Worm (Caenorhabditis elegans) whole organism, L2 larva: Measurements from ENCODE around the gene R11E3.2.

Experiments
- ama-1 ChIP-seq: fragments of 150-350 bp; optimal IDR thresholded peaks from 2 replicates; lab custom pipeline; 2018; ENCODE audit warnings: inconsistent platforms
- blmp-1 ChIP-seq: sonication (generic microtip); optimal IDR thresholded peaks from 2 replicates; lab custom pipeline; 2017; ENCODE audit warnings: missing genetic modification characterization, mild to moderate bottlenecking, missing compliant biosample characterization, antibody characterized with exemption, moderate library complexity; ENCODE audit not compliant: insufficient read depth
- lsy-2 ChIP-seq, 2 experiments: fragments of 150-350 bp in 1 of 2; sonication (generic microtip) in 1 of 2; optimal IDR thresholded peaks; 2 replicates each; lab custom pipeline; 2014 to 2017; ENCODE audit warnings: missing biosample characterization in 2 of 2, missing genetic modification characterization in 2 of 2
- nhr-11 ChIP-seq: fragments of 150-350 bp; optimal IDR thresholded peaks from 2 replicates; lab custom pipeline; 2014; ENCODE audit warnings: missing biosample characterization, missing genetic modification characterization
- nhr-25 ChIP-seq: fragments of 150-350 bp; sonication (generic microtip); optimal IDR thresholded peaks from 3 replicates; lab custom pipeline; 2014; ENCODE audit warnings: missing biosample characterization, missing genetic modification characterization
- sma-9 ChIP-seq, 2 experiments: fragments of 150-350 bp in 1 of 2; sonication (generic microtip) in 1 of 2; optimal IDR thresholded peaks; 2 replicates each; lab custom pipeline; 2014 to 2016; ENCODE audit warnings: missing genetic modification characterization in 2 of 2, mild to moderate bottlenecking in 1 of 2, missing biosample characterization in 1 of 2, missing compliant biosample characterization in 1 of 2, missing genetic modification reagents in 1 of 2, moderate library complexity in 1 of 2
- zag-1 ChIP-seq: fragments of 150-350 bp; optimal IDR thresholded peaks from 2 replicates; lab custom pipeline; 2014; ENCODE audit warnings: missing biosample characterization, missing genetic modification characterization

- no peak for TF ChIP-seq zag-1 (tag; lab: Kevin White, UChicago)
- TF ChIP-seq nhr-25 (tag; lab: Kevin White, UChicago) = no peak
- TF ChIP-seq ama-1 = no peak
- TF ChIP-seq nhr-11 (tag; lab: Kevin White, UChicago) = no peak
- no peak for TF ChIP-seq blmp-1
- no peak for TF ChIP-seq sma-9 (GFP tag; optimal IDR thresholded peaks at IDR 0.05; lab: Kevin White, UChicago)
- no peak for TF ChIP-seq sma-9 (tag; optimal IDR thresholded peaks at IDR 0.05; lab: Kevin White, UChicago)
- peak; percentile 37 to 80 for TF ChIP-seq lsy-2 (tag; optimal IDR thresholded peaks at IDR 0.05; lab: Kevin White, UChicago)
These were observed 27.2 kb downstream of the R11E3.2 start, which contains the start of gene eor-1 for ce11 chrIV:4799114-4799513.
